Fruit fly (Drosophila melanogaster) whole organism, embryonic: ENCODE data around the gene dgt2.

Experiments used
- Abd-B ChIP-seq: fragments of 200-800 bp; sonication (Bioruptor generic); optimal IDR thresholded peaks from 2 replicates; lab custom pipeline; 2018; ENCODE audit warnings: missing biosample characterization, mild to moderate bottlenecking, missing genetic modification characterization, moderate library complexity
- B-H2 ChIP-seq: fragments of 200-800 bp; sonication (Bioruptor generic); optimal IDR thresholded peaks from 2 replicates; lab custom pipeline; 2018; ENCODE audit warnings: missing biosample characterization, mild to moderate bottlenecking, missing genetic modification characterization
- Bgb ChIP-seq: fragments of 200-800 bp; sonication (Bioruptor generic); IDR thresholded peaks from 2 replicates; pipeline ENCODE4 v1.3.6; 2022; ENCODE audit warnings: missing biosample characterization, missing genetic modification characterization; ENCODE audit not compliant: partially characterized antibody
- C15 ChIP-seq: fragments of 200-800 bp; sonication (Bioruptor generic); IDR thresholded peaks from 3 replicates; pipeline ENCODE4 v1.3.6; 2022; ENCODE audit warnings: missing biosample characterization, missing genetic modification characterization
- CG10147 ChIP-seq: fragments of 200-800 bp; sonication (Bioruptor generic); optimal IDR thresholded peaks from 2 replicates; lab custom pipeline; 2019; ENCODE audit warnings: missing biosample characterization, mild to moderate bottlenecking, missing genetic modification characterization, moderate library complexity
- CG10543 ChIP-seq: fragments of 200-800 bp; sonication (Bioruptor generic); optimal IDR thresholded peaks from 3 replicates; lab custom pipeline; 2017; ENCODE audit warnings: missing biosample characterization, mild to moderate bottlenecking, missing genetic modification characterization, moderate library complexity
- CG11695 ChIP-seq: fragments of 200-800 bp; sonication (Bioruptor generic); IDR thresholded peaks from 3 replicates; pipeline ENCODE4 v1.3.6; 2022; ENCODE audit warnings: missing biosample characterization, missing genetic modification characterization
- CG11723 ChIP-seq: fragments of 200-800 bp; sonication (Bioruptor generic); optimal IDR thresholded peaks from 2 replicates; lab custom pipeline; 2017; ENCODE audit warnings: missing biosample characterization, mild to moderate bottlenecking, missing genetic modification characterization
- CG13775 ChIP-seq: fragments of 200-800 bp; sonication (Bioruptor generic); optimal IDR thresholded peaks from 3 replicates; lab custom pipeline; 2017; ENCODE audit warnings: missing biosample characterization, mild to moderate bottlenecking, missing genetic modification characterization
- CG13894 ChIP-seq: fragments of 200-800 bp; sonication (Bioruptor generic); optimal IDR thresholded peaks from 3 replicates; lab custom pipeline; 2018; ENCODE audit warnings: missing biosample characterization, mild to moderate bottlenecking, missing genetic modification characterization, moderate library complexity
- CG16813 ChIP-seq: fragments of 200-800 bp; sonication (Bioruptor generic); IDR thresholded peaks from 3 replicates; pipeline ENCODE4 v1.3.6; 2022; ENCODE audit warnings: missing biosample characterization, missing genetic modification characterization; ENCODE audit not compliant: partially characterized antibody
- CG17361 ChIP-seq: fragments of 200-800 bp; sonication (Bioruptor generic); IDR thresholded peaks from 3 replicates; pipeline ENCODE4 v1.3.6; 2022; ENCODE audit warnings: missing biosample characterization, missing genetic modification characterization
- CG17568 ChIP-seq: fragments of 200-800 bp; sonication (Bioruptor generic); optimal IDR thresholded peaks from 2 replicates; lab custom pipeline; 2018; ENCODE audit warnings: missing biosample characterization, mild to moderate bottlenecking, missing genetic modification characterization, moderate library complexity
- CG17829 ChIP-seq: fragments of 200-800 bp; optimal IDR thresholded peaks from 2 replicates; lab custom pipeline; 2019; ENCODE audit warnings: missing biosample characterization, mild to moderate bottlenecking, missing genetic modification characterization, moderate library complexity
- CG2712 ChIP-seq: fragments of 200-800 bp; optimal IDR thresholded peaks from 3 replicates; lab custom pipeline; 2019; ENCODE audit warnings: missing biosample characterization, mild to moderate bottlenecking, missing genetic modification characterization, moderate library complexity
- CG2889 ChIP-seq: fragments of 200-800 bp; sonication (Bioruptor generic); IDR thresholded peaks from 3 replicates; pipeline ENCODE4 v1.3.6; 2022; ENCODE audit warnings: missing biosample characterization, missing genetic modification characterization
- CG3065 ChIP-seq: fragments of 200-800 bp; sonication (Bioruptor generic); optimal IDR thresholded peaks from 2 replicates; lab custom pipeline; 2016; ENCODE audit warnings: missing biosample characterization, missing genetic modification characterization
- CG31224 ChIP-seq: fragments of 200-800 bp; sonication (Bioruptor generic); IDR thresholded peaks from 2 replicates; pipeline ENCODE4 v1.3.6; 2022; ENCODE audit warnings: missing biosample characterization, missing genetic modification characterization
- CG4360 ChIP-seq: fragments of 200-800 bp; sonication (Bioruptor generic); IDR thresholded peaks from 2 replicates; pipeline ENCODE4 v1.3.6; 2022; ENCODE audit warnings: missing biosample characterization, missing genetic modification characterization
- CG4854 ChIP-seq: fragments of 200-800 bp; sonication (Bioruptor generic); optimal IDR thresholded peaks from 2 replicates; lab custom pipeline; 2016; ENCODE audit warnings: missing biosample characterization, missing genetic modification characterization, inconsistent platforms
- CG5245 ChIP-seq: fragments of 200-800 bp; sonication (Bioruptor generic); optimal IDR thresholded peaks from 3 replicates; lab custom pipeline; 2016; ENCODE audit warnings: missing biosample characterization, missing genetic modification characterization
- CG9727 ChIP-seq: fragments of 200-800 bp; sonication (Bioruptor generic); optimal IDR thresholded peaks from 3 replicates; lab custom pipeline; 2017; ENCODE audit warnings: missing biosample characterization, mild to moderate bottlenecking, missing genetic modification characterization
- Camta ChIP-seq: fragments of 200-800 bp; sonication (Bioruptor generic); optimal IDR thresholded peaks from 2 replicates; lab custom pipeline; 2016; ENCODE audit warnings: missing biosample characterization, missing genetic modification characterization
- Elba2 ChIP-seq: fragments of 200-800 bp; sonication (Bioruptor generic); optimal IDR thresholded peaks from 3 replicates; lab custom pipeline; 2016; ENCODE audit warnings: missing biosample characterization, missing genetic modification characterization
- H2.0 ChIP-seq: fragments of 200-800 bp; sonication (Bioruptor generic); IDR thresholded peaks from 2 replicates; pipeline ENCODE4 v1.3.6; 2022; ENCODE audit warnings: missing biosample characterization, missing genetic modification characterization
- Hmr ChIP-seq: fragments of 200-800 bp; sonication (Bioruptor generic); optimal IDR thresholded peaks from 3 replicates; lab custom pipeline; 2017; ENCODE audit warnings: mild to moderate bottlenecking, missing biosample characterization, missing genetic modification reagents, missing genetic modification characterization
- Kr ChIP-seq: fragments of 200-800 bp; sonication (Bioruptor generic); optimal IDR thresholded peaks from 2 replicates; lab custom pipeline; 2017; ENCODE audit warnings: missing biosample characterization, mild to moderate bottlenecking, missing genetic modification characterization
- Myb ChIP-seq: fragments of 200-800 bp; sonication (Bioruptor generic); optimal IDR thresholded peaks from 2 replicates; lab custom pipeline; 2016; ENCODE audit warnings: missing biosample characterization, missing genetic modification characterization
- NC2β ChIP-seq: fragments of 200-800 bp; sonication (Bioruptor generic); optimal IDR thresholded peaks from 2 replicates; lab custom pipeline; 2016; ENCODE audit warnings: missing biosample characterization, missing genetic modification characterization
- Optix ChIP-seq: fragments of 200-800 bp; sonication (Bioruptor generic); IDR thresholded peaks from 3 replicates; pipeline ENCODE4 v1.3.6; 2022; ENCODE audit warnings: missing biosample characterization, missing genetic modification characterization
- PHDP ChIP-seq: fragments of 200-800 bp; sonication (Bioruptor generic); optimal IDR thresholded peaks from 3 replicates; lab custom pipeline; 2018; ENCODE audit warnings: missing biosample characterization, mild to moderate bottlenecking, missing genetic modification characterization, moderate library complexity
- Six4 ChIP-seq: fragments of 200-800 bp; sonication (Bioruptor generic); optimal IDR thresholded peaks from 2 replicates; lab custom pipeline; 2016; ENCODE audit warnings: missing biosample characterization, missing genetic modification characterization
- aop ChIP-seq: fragments of 200-800 bp; sonication (Bioruptor generic); IDR thresholded peaks from 2 replicates; pipeline ENCODE4 v1.3.6; 2022; ENCODE audit warnings: missing biosample characterization, missing genetic modification characterization
- ato ChIP-seq: fragments of 200-800 bp; sonication (Bioruptor generic); IDR thresholded peaks from 2 replicates; pipeline ENCODE4 v1.3.6; 2022; ENCODE audit warnings: missing biosample characterization, missing genetic modification characterization; ENCODE audit not compliant: partially characterized antibody
- az2 ChIP-seq: fragments of 200-800 bp; sonication (Bioruptor generic); optimal IDR thresholded peaks from 3 replicates; lab custom pipeline; 2016; ENCODE audit warnings: missing biosample characterization, missing genetic modification characterization
- bowl ChIP-seq: fragments of 200-800 bp; sonication (Bioruptor generic); IDR thresholded peaks from 2 replicates; pipeline ENCODE4 v1.3.6; 2022; ENCODE audit warnings: missing biosample characterization, missing genetic modification characterization
- cad ChIP-seq: fragments of >200 bp; optimal IDR thresholded peaks from 2 replicates; lab custom pipeline; 2017; ENCODE audit warnings: missing biosample characterization, missing genetic modification characterization
- cas ChIP-seq: fragments of 200-800 bp; sonication (Bioruptor generic); IDR thresholded peaks from 2 replicates; pipeline ENCODE4 v1.3.6; 2022; ENCODE audit warnings: missing biosample characterization, missing genetic modification characterization
- chinmo ChIP-seq: fragments of 200-800 bp; sonication (Bioruptor generic); IDR thresholded peaks from 4 replicates; pipeline ENCODE4 v1.3.6; 2022; ENCODE audit warnings: missing biosample characterization, missing genetic modification characterization; ENCODE audit not compliant: partially characterized antibody
- ci ChIP-seq: fragments of 200-800 bp; sonication (Bioruptor generic); IDR thresholded peaks from 3 replicates; pipeline ENCODE4 v1.3.6; 2022; ENCODE audit warnings: missing biosample characterization, missing genetic modification characterization
- fd64A ChIP-seq: fragments of 200-800 bp; sonication (Bioruptor generic); optimal IDR thresholded peaks from 3 replicates; lab custom pipeline; 2018; ENCODE audit warnings: missing biosample characterization, mild to moderate bottlenecking, missing genetic modification characterization
- gcm ChIP-seq: fragments of 200-800 bp; sonication (Bioruptor generic); optimal IDR thresholded peaks from 2 replicates; lab custom pipeline; 2019; ENCODE audit warnings: missing biosample characterization, mild to moderate bottlenecking, missing genetic modification characterization, moderate library complexity
- h ChIP-seq: fragments of >200 bp; optimal IDR thresholded peaks from 2 replicates; lab custom pipeline; 2017
- hkb ChIP-seq, 2 experiments: fragments of 200-800 bp in 1 of 2; fragments of >200 bp in 1 of 2; sonication (Bioruptor generic) in 1 of 2; IDR thresholded peaks in 1 of 2; optimal IDR thresholded peaks in 1 of 2; 2 replicates each; pipeline versions ENCODE4 v1.3.6 to Lab custom; 2017 to 2022; ENCODE audit warnings: missing biosample characterization in 1 of 2, missing genetic modification characterization in 1 of 2
- mirr ChIP-seq: fragments of 200-800 bp; sonication (Bioruptor generic); optimal IDR thresholded peaks from 3 replicates; lab custom pipeline; 2018; ENCODE audit warnings: missing biosample characterization, mild to moderate bottlenecking, missing genetic modification characterization
- phol ChIP-seq: fragments of 200-800 bp; sonication (Bioruptor generic); optimal IDR thresholded peaks from 3 replicates; lab custom pipeline; 2018; ENCODE audit warnings: missing biosample characterization, mild to moderate bottlenecking, missing genetic modification characterization, moderate library complexity
- pnt ChIP-seq: fragments of 200-800 bp; sonication (Bioruptor generic); optimal IDR thresholded peaks from 3 replicates; lab custom pipeline; 2016; ENCODE audit warnings: missing biosample characterization, missing genetic modification characterization
- sens ChIP-seq: fragments of 200-800 bp; sonication (Bioruptor generic); peaks from one replicate; lab custom pipeline; 2016; ENCODE audit warnings: missing biosample characterization, missing genetic modification characterization
- wek ChIP-seq: fragments of 200-800 bp; sonication (Bioruptor generic); optimal IDR thresholded peaks from 3 replicates; lab custom pipeline; 2018; ENCODE audit warnings: missing biosample characterization, mild to moderate bottlenecking, missing genetic modification characterization, moderate library complexity

dgt2 gene

DNA sequence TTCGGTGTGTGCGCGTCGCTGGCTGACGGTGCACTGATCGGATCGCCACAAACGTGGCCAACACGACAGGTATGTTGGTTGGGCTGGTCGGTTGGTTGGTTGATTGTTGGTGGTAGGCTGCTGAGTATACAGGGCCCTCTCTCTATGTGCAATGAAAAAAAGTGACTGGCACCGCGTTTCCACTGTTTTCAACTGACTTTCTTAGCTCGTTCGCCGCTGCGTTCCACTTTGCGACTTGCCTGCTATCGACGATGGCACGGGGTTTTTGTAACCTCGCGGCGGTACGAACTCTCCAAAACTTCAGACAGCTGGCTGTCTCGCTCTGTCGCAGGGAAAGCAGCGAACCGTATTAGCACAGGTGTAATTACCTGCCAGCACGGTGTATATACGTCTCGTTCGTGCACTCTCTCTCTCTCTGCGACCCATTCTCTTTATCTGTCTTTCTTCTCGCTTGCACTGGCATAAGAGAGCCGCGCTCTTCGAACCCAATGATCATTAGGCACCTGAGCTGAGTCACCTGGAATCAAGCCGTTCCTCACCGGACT lies 18.8 kb upstream of the dgt2 start (continued):
- TF ChIP-seq Hmr (GFP tag; lab: Kevin White, UChicago) = peak; percentile 56
- no peak for TF ChIP-seq cad
- peak; percentile 11 for TF ChIP-seq Camta (GFP tag; lab: Kevin White, UChicago)
- no peak for TF ChIP-seq pnt (GFP tag; lab: Kevin White, UChicago)
- TF ChIP-seq NC2β (GFP tag; lab: Kevin White, UChicago) = peak; percentile 22
- TF ChIP-seq CG2712 = peak; percentile 34
- peak; percentile 1 for TF ChIP-seq CG17829
- peak; percentile 32; the same call in 1 of the 3 replicates for TF ChIP-seq CG11695 (GFP tag; lab: Robert Waterston, UW)
- no peak for TF ChIP-seq CG9727 (GFP tag; lab: Kevin White, UChicago)
- TF ChIP-seq CG11723 (GFP tag; lab: Kevin White, UChicago) = no peak
- no peak; the same call in 1 of the 2 replicates for TF ChIP-seq bowl
- TF ChIP-seq CG31224 (GFP tag; lab: Robert Waterston, UW) = no peak
- no peak for TF ChIP-seq C15

- no peak for TF ChIP-seq PHDP (tag; lab: Kevin White, UChicago)
- TF ChIP-seq Abd-B (GFP tag; lab: Kevin White, UChicago) = no peak
- no peak for TF ChIP-seq az2 (GFP tag; lab: Kevin White, UChicago)
- TF ChIP-seq gcm (GFP tag; lab: Kevin White, UChicago) = peak; percentile 77
- TF ChIP-seq Kr (GFP tag; lab: Kevin White, UChicago) = peak; percentile 6
- no peak for TF ChIP-seq CG10543
- no peak for TF ChIP-seq CG4854
- TF ChIP-seq mirr (GFP tag; lab: Kevin White, UChicago) = no peak
- no peak for TF ChIP-seq CG17568 (GFP tag; lab: Kevin White, UChicago)
- TF ChIP-seq CG16813 = no peak
- TF ChIP-seq CG17361 (GFP tag; lab: Robert Waterston, UW) = no peak
- no peak for TF ChIP-seq fd64A
- TF ChIP-seq B-H2 (GFP tag; lab: Kevin White, UChicago) = peak; percentile 5
- TF ChIP-seq wek (GFP tag; lab: Kevin White, UChicago) = no peak
- no peak for TF ChIP-seq CG13775
- TF ChIP-seq CG13894 = peak; percentile 54
- TF ChIP-seq cad = peak; percentile 31
- TF ChIP-seq hkb (optimal IDR thresholded peaks at IDR 0.05; lab: Kevin White, UChicago) = no peak
- no peak for TF ChIP-seq hkb (GFP tag; IDR thresholded peaks at IDR 0.05; lab: Robert Waterston, UW)
- TF ChIP-seq H2.0 = no peak
- TF ChIP-seq CG5245 (GFP tag; lab: Kevin White, UChicago) = no peak
- TF ChIP-seq Myb = no peak
- no peak for TF ChIP-seq CG10147 (GFP tag; lab: Kevin White, UChicago)
- TF ChIP-seq CG4360 = peak; percentile 85
- peak; percentile 44 for TF ChIP-seq sens (GFP tag; lab: Kevin White, UChicago)
- no peak for TF ChIP-seq pnt (GFP tag; lab: Kevin White, UChicago)
- TF ChIP-seq CG2889 = no peak
- TF ChIP-seq aop (GFP tag; lab: Robert Waterston, UW) = no peak
- no peak for TF ChIP-seq cas (GFP tag; lab: Robert Waterston, UW)
- TF ChIP-seq CG3065 (GFP tag; lab: Kevin White, UChicago) = no peak
- no peak for TF ChIP-seq phol (tag; lab: Kevin White, UChicago)
- TF ChIP-seq Six4 (GFP tag; lab: Kevin White, UChicago) = no peak
- no peak for TF ChIP-seq Optix (GFP tag; lab: Robert Waterston, UW)
- no peak for TF ChIP-seq ato (GFP tag; lab: Robert Waterston, UW)
- no peak for TF ChIP-seq h (lab: Kevin White, UChicago)
- TF ChIP-seq ci (GFP tag; lab: Robert Waterston, UW) = no peak
- TF ChIP-seq Elba2 (GFP tag; lab: Kevin White, UChicago) = no peak
- no peak for TF ChIP-seq Bgb (GFP tag; lab: Robert Waterston, UW)
- 0 out of 4 replicates have a peak, but pooled peaks have one; percentile 19 for TF ChIP-seq chinmo (GFP tag; lab: Robert Waterston, UW)
These were observed 16.5 kb upstream of the dgt2 start for dm6 chr2L:11973145-11973738.
